Fruit fly (Drosophila melanogaster): ENCODE results near the gene Dbp21E2.

- 0 out of 3 replicates have a peak, but pooled peaks have one; percentile 4 for TF ChIP-seq CG8119 (GFP tag; IDR thresholded peaks at IDR 0.05)
- no peak for TF ChIP-seq CG1621 (tag; optimal IDR thresholded peaks at IDR 0.05)
- TF ChIP-seq CG34406 (GFP tag; optimal IDR thresholded peaks at IDR 0.05), result no peak
- TF ChIP-seq svp (GFP tag), result peak; percentile 78
- no peak for TF ChIP-seq Lpt (GFP tag; optimal IDR thresholded peaks at IDR 0.05)
- no peak for TF ChIP-seq ss (GFP tag; optimal IDR thresholded peaks at IDR 0.05)
- TF ChIP-seq CG15336 (GFP tag; IDR thresholded peaks at IDR 0.05), result peak; percentile 14; the same call in 1 of the 2 replicates
- no peak for TF ChIP-seq fd85E (GFP tag; optimal IDR thresholded peaks at IDR 0.05)
- TF ChIP-seq lz (GFP tag; optimal IDR thresholded peaks at IDR 0.05), result no peak
These were observed 10.8 kb downstream of the Dbp21E2 start for dm6 chr2L:821986-822711.
